Fruit fly (Drosophila melanogaster) whole organism, embryonic: ENCODE results near the gene CG9577.

Experiments
- CG10209 ChIP-seq: fragments of 200-800 bp; sonication (Bioruptor generic); optimal IDR thresholded peaks from 3 replicates; lab custom pipeline; 2017; ENCODE audit warnings: missing biosample characterization, mild to moderate bottlenecking, missing genetic modification characterization, missing genetic modification reagents
- CG10267 ChIP-seq: fragments of 200-800 bp; sonication (Bioruptor generic); optimal IDR thresholded peaks from 2 replicates; lab custom pipeline; 2018; ENCODE audit warnings: missing biosample characterization, mild to moderate bottlenecking, missing genetic modification characterization, moderate library complexity
- CG11398 ChIP-seq: fragments of 200-800 bp; sonication (Bioruptor generic); optimal IDR thresholded peaks from 2 replicates; lab custom pipeline; 2016; ENCODE audit warnings: missing biosample characterization, missing genetic modification characterization
- CG12942 ChIP-seq: fragments of 200-800 bp; sonication (Bioruptor generic); optimal IDR thresholded peaks from 3 replicates; lab custom pipeline; 2016; ENCODE audit warnings: missing biosample characterization, missing genetic modification characterization
- CG13287 ChIP-seq: fragments of 200-800 bp; sonication (Bioruptor generic); IDR thresholded peaks from 2 replicates; pipeline ENCODE4 v1.3.6; 2022; ENCODE audit warnings: missing biosample characterization, missing genetic modification characterization; ENCODE audit not compliant: partially characterized antibody
- CG13894 ChIP-seq: fragments of 200-800 bp; sonication (Bioruptor generic); optimal IDR thresholded peaks from 3 replicates; lab custom pipeline; 2018; ENCODE audit warnings: missing biosample characterization, mild to moderate bottlenecking, missing genetic modification characterization, moderate library complexity
- CG14667 ChIP-seq: fragments of 200-800 bp; sonication (Bioruptor generic); IDR thresholded peaks from 2 replicates; pipeline ENCODE4 v1.3.6; 2022; ENCODE audit warnings: missing biosample characterization, missing genetic modification characterization
- CG14860 ChIP-seq: fragments of 200-800 bp; sonication (Bioruptor generic); IDR thresholded peaks from 3 replicates; pipeline ENCODE4 v1.3.6; 2022; ENCODE audit warnings: missing biosample characterization, missing genetic modification characterization; ENCODE audit not compliant: partially characterized antibody
- CG17385 ChIP-seq: fragments of 200-800 bp; sonication (Bioruptor generic); optimal IDR thresholded peaks from 3 replicates; lab custom pipeline; 2018; ENCODE audit warnings: missing biosample characterization, mild to moderate bottlenecking, missing genetic modification characterization
- CG2129 ChIP-seq: fragments of 200-800 bp; sonication (Bioruptor generic); IDR thresholded peaks from 2 replicates; pipeline ENCODE4 v1.3.6; 2022; ENCODE audit warnings: missing biosample characterization, missing genetic modification characterization; ENCODE audit not compliant: partially characterized antibody
- CG30020 ChIP-seq: fragments of 200-800 bp; optimal IDR thresholded peaks from 2 replicates; lab custom pipeline; 2019; ENCODE audit warnings: missing biosample characterization, mild to moderate bottlenecking, missing genetic modification characterization, moderate library complexity
- CG3065 ChIP-seq: fragments of 200-800 bp; sonication (Bioruptor generic); optimal IDR thresholded peaks from 2 replicates; lab custom pipeline; 2016; ENCODE audit warnings: missing biosample characterization, missing genetic modification characterization
- CG32767 ChIP-seq: fragments of 200-800 bp; sonication (Bioruptor generic); IDR thresholded peaks from 2 replicates; pipeline ENCODE4 v1.3.6; 2022; ENCODE audit warnings: missing biosample characterization, missing genetic modification characterization
- CG3407 ChIP-seq: fragments of 200-800 bp; sonication (Bioruptor generic); optimal IDR thresholded peaks from 2 replicates; lab custom pipeline; 2018; ENCODE audit warnings: missing biosample characterization, mild to moderate bottlenecking, missing genetic modification characterization
- CG34224 ChIP-seq: fragments of 200-800 bp; sonication (Bioruptor generic); IDR thresholded peaks from 3 replicates; pipeline ENCODE4 v1.3.6; 2022; ENCODE audit warnings: missing biosample characterization, missing genetic modification characterization; ENCODE audit not compliant: partially characterized antibody
- CG4730 ChIP-seq: fragments of 200-800 bp; sonication (Bioruptor generic); IDR thresholded peaks from 2 replicates; pipeline ENCODE4 v1.3.6; 2022; ENCODE audit warnings: missing biosample characterization, missing genetic modification characterization
- CG6791 ChIP-seq: fragments of 200-800 bp; sonication (Bioruptor generic); IDR thresholded peaks from 3 replicates; pipeline ENCODE4 v1.3.6; 2022; ENCODE audit warnings: missing biosample characterization, missing genetic modification characterization; ENCODE audit not compliant: partially characterized antibody
- CG7556 ChIP-seq: fragments of 200-800 bp; sonication (Bioruptor generic); optimal IDR thresholded peaks from 2 replicates; lab custom pipeline; 2017; ENCODE audit warnings: missing biosample characterization, mild to moderate bottlenecking, missing genetic modification characterization
- CG8290 ChIP-seq, 3 experiments: fragments of 200-800 bp; sonication (Bioruptor generic); optimal IDR thresholded peaks; 2 replicates each; lab custom pipeline; 2016 to 2019; ENCODE audit warnings: missing biosample characterization in 3 of 3, missing genetic modification characterization in 3 of 3, mild to moderate bottlenecking in 2 of 3, moderate library complexity in 1 of 3
- Camta ChIP-seq: fragments of 200-800 bp; sonication (Bioruptor generic); optimal IDR thresholded peaks from 2 replicates; lab custom pipeline; 2016; ENCODE audit warnings: missing biosample characterization, missing genetic modification characterization
- Chrac-16 ChIP-seq: fragments of 200-800 bp; sonication (Bioruptor generic); optimal IDR thresholded peaks from 3 replicates; lab custom pipeline; 2016; ENCODE audit warnings: missing biosample characterization, missing genetic modification characterization
- Ets65A ChIP-seq: fragments of 200-800 bp; sonication (Bioruptor generic); peaks from one replicate; lab custom pipeline; 2016; ENCODE audit warnings: missing biosample characterization, missing genetic modification characterization
- HLH4C ChIP-seq: fragments of 200-800 bp; sonication (Bioruptor generic); IDR thresholded peaks from 3 replicates; pipeline ENCODE4 v1.3.6; 2022; ENCODE audit warnings: missing biosample characterization, missing genetic modification characterization; ENCODE audit not compliant: partially characterized antibody
- Nf-YA ChIP-seq: fragments of 200-800 bp; sonication (Bioruptor generic); IDR thresholded peaks from 2 replicates; pipeline ENCODE4 v1.3.6; 2022; ENCODE audit warnings: missing biosample characterization, missing genetic modification characterization
- Rfx ChIP-seq: fragments of 200-800 bp; sonication (Bioruptor generic); IDR thresholded peaks from 2 replicates; pipeline ENCODE4 v1.3.6; 2022; ENCODE audit warnings: missing biosample characterization, missing genetic modification characterization
- Rx ChIP-seq: fragments of 200-800 bp; sonication (Bioruptor generic); IDR thresholded peaks from 2 replicates; pipeline ENCODE4 v1.3.6; 2022; ENCODE audit warnings: missing biosample characterization, missing genetic modification characterization
- Scr ChIP-seq: fragments of 200-800 bp; sonication (Bioruptor generic); IDR thresholded peaks from 2 replicates; pipeline ENCODE4 v1.3.6; 2022; ENCODE audit warnings: missing biosample characterization, missing genetic modification characterization; ENCODE audit not compliant: partially characterized antibody
- Sry-δ ChIP-seq: fragments of 200-800 bp; sonication (Bioruptor generic); optimal IDR thresholded peaks from 2 replicates; lab custom pipeline; 2016; ENCODE audit warnings: missing biosample characterization, missing genetic modification characterization
- amos ChIP-seq: fragments of 200-800 bp; sonication (Bioruptor generic); IDR thresholded peaks from 2 replicates; pipeline ENCODE4 v1.3.6; 2022; ENCODE audit warnings: missing biosample characterization, missing genetic modification characterization; ENCODE audit not compliant: partially characterized antibody
- ato ChIP-seq: fragments of 200-800 bp; sonication (Bioruptor generic); IDR thresholded peaks from 2 replicates; pipeline ENCODE4 v1.3.6; 2022; ENCODE audit warnings: missing biosample characterization, missing genetic modification characterization; ENCODE audit not compliant: partially characterized antibody
- bbx ChIP-seq: fragments of 200-800 bp; sonication (Bioruptor generic); IDR thresholded peaks from 2 replicates; pipeline ENCODE4 v1.3.6; 2022; ENCODE audit warnings: missing biosample characterization, missing genetic modification characterization; ENCODE audit not compliant: partially characterized antibody
- chinmo ChIP-seq: fragments of 200-800 bp; sonication (Bioruptor generic); IDR thresholded peaks from 4 replicates; pipeline ENCODE4 v1.3.6; 2022; ENCODE audit warnings: missing biosample characterization, missing genetic modification characterization; ENCODE audit not compliant: partially characterized antibody
- dm ChIP-seq: fragments of 200-800 bp; sonication (Bioruptor generic); optimal IDR thresholded peaks from 3 replicates; lab custom pipeline; 2016; ENCODE audit warnings: missing biosample characterization, missing genetic modification characterization
- fd96Cb ChIP-seq: fragments of 200-800 bp; sonication (Bioruptor generic); optimal IDR thresholded peaks from 2 replicates; lab custom pipeline; 2018; ENCODE audit warnings: missing biosample characterization, mild to moderate bottlenecking, missing genetic modification characterization, moderate library complexity
- grn ChIP-seq: fragments of 200-800 bp; sonication (Bioruptor generic); optimal IDR thresholded peaks from 3 replicates; lab custom pipeline; 2017; ENCODE audit warnings: missing biosample characterization, missing genetic modification characterization
- inv ChIP-seq: fragments of 200-800 bp; sonication (Bioruptor generic); IDR thresholded peaks from 2 replicates; pipeline ENCODE4 v1.3.6; 2022; ENCODE audit warnings: missing biosample characterization, missing genetic modification characterization; ENCODE audit not compliant: partially characterized antibody
- nerfin-2 ChIP-seq: fragments of 200-800 bp; sonication (Bioruptor generic); IDR thresholded peaks from 2 replicates; pipeline ENCODE4 v1.3.6; 2022; ENCODE audit warnings: missing biosample characterization, missing genetic modification characterization; ENCODE audit not compliant: partially characterized antibody
- nmo ChIP-seq: fragments of 200-800 bp; sonication (Bioruptor generic); optimal IDR thresholded peaks from 2 replicates; lab custom pipeline; 2018; ENCODE audit warnings: missing biosample characterization, mild to moderate bottlenecking, missing genetic modification characterization, moderate library complexity
- otp ChIP-seq: fragments of 200-800 bp; sonication (Bioruptor generic); IDR thresholded peaks from 3 replicates; pipeline ENCODE4, ENCODE4 v1.3.6; 2022; ENCODE audit warnings: missing biosample characterization, missing genetic modification characterization
- pan ChIP-seq, 4 experiments: fragments of >200 bp in 3 of 4; fragments of 200-800 bp in 1 of 4; sonication (Bioruptor generic) in 1 of 4; optimal IDR thresholded peaks in 3 of 4; IDR thresholded peaks in 1 of 4; 2 replicates each; pipeline versions ENCODE4 v1.3.6 to Lab custom; 2017 to 2022; ENCODE audit warnings: missing biosample characterization in 2 of 4, missing genetic modification characterization in 2 of 4, mixed read lengths in 1 of 4
- pfk ChIP-seq: fragments of 200-800 bp; sonication (Bioruptor generic); optimal IDR thresholded peaks from 2 replicates; lab custom pipeline; 2018; ENCODE audit warnings: missing biosample characterization, mild to moderate bottlenecking, missing genetic modification characterization, moderate library complexity
- sna ChIP-seq: fragments of 200-800 bp; sonication (Bioruptor generic); IDR thresholded peaks from 2 replicates; pipeline ENCODE4 v1.3.6; 2022; ENCODE audit warnings: missing biosample characterization, missing genetic modification characterization; ENCODE audit not compliant: partially characterized antibody
- sob ChIP-seq: fragments of 200-800 bp; sonication (Bioruptor generic); IDR thresholded peaks from 2 replicates; pipeline ENCODE4 v1.3.6; 2022; ENCODE audit warnings: missing biosample characterization, missing genetic modification characterization
- stwl ChIP-seq: fragments of 200-800 bp; sonication (Bioruptor generic); optimal IDR thresholded peaks from 3 replicates; lab custom pipeline; 2018; ENCODE audit warnings: missing biosample characterization, mild to moderate bottlenecking, missing genetic modification characterization, moderate library complexity
- toy ChIP-seq: fragments of 200-800 bp; sonication (Bioruptor generic); IDR thresholded peaks from 2 replicates; pipeline ENCODE4 v1.3.6; 2022; ENCODE audit warnings: missing biosample characterization, missing genetic modification characterization
- trem ChIP-seq: fragments of 200-800 bp; optimal IDR thresholded peaks from 3 replicates; lab custom pipeline; 2019; ENCODE audit warnings: missing biosample characterization, mild to moderate bottlenecking, missing genetic modification characterization, moderate library complexity
- wor ChIP-seq: fragments of 200-800 bp; sonication (Bioruptor generic); IDR thresholded peaks from 2 replicates; pipeline ENCODE4 v1.3.6; 2022; ENCODE audit warnings: missing biosample characterization, missing genetic modification characterization
- zen ChIP-seq: fragments of 200-800 bp; sonication (Bioruptor generic); optimal IDR thresholded peaks from 3 replicates; lab custom pipeline; 2018; ENCODE audit warnings: missing biosample characterization, mild to moderate bottlenecking, missing genetic modification characterization, moderate library complexity

The CG9577 gene

dm6 chrX:20165773-20166412, 580 bp upstream of the CG9577 start, which contains the start of gene Phf7 (continued):
- TF ChIP-seq pfk (GFP tag; lab: Kevin White, UChicago), result peak; percentile 94
- TF ChIP-seq amos (GFP tag; lab: Robert Waterston, UW), result peak; percentile 86
- no peak for TF ChIP-seq Nf-YA
- no peak for TF ChIP-seq Rx (GFP tag; lab: Robert Waterston, UW)
- peak; percentile 77 for TF ChIP-seq bbx
- no peak for TF ChIP-seq CG10209 (GFP tag; lab: Kevin White, UChicago)
- TF ChIP-seq CG30020, result peak; percentile 98
- TF ChIP-seq CG8290 (GFP tag; optimal IDR thresholded peaks at IDR 0.05; lab: Kevin White, UChicago), result peak; percentile 11
- TF ChIP-seq CG8290 (tag; optimal IDR thresholded peaks at IDR 0.05; lab: Kevin White, UChicago), result peak in 1 of 2 experiments; percentile 49
- no peak for TF ChIP-seq CG17385
- TF ChIP-seq sob (GFP tag; lab: Robert Waterston, UW), result 0 out of 2 replicates have a peak, but pooled peaks have one; percentile 10
- no peak for TF ChIP-seq CG32767 (GFP tag; lab: Robert Waterston, UW)
- TF ChIP-seq CG34224 (GFP tag; lab: Robert Waterston, UW), result peak; percentile 47; the same call in 1 of the 3 replicates
- TF ChIP-seq CG11398 (GFP tag; lab: Kevin White, UChicago), result no peak
- no peak for TF ChIP-seq fd96Cb (tag; lab: Kevin White, UChicago)
- TF ChIP-seq zen (tag; lab: Kevin White, UChicago), result no peak
- peak; percentile 20 for TF ChIP-seq trem (tag; lab: Kevin White, UChicago)
- TF ChIP-seq Camta, result no peak
- peak; percentile 42; the same call in 1 of the 2 replicates for TF ChIP-seq CG14667 (GFP tag; lab: Robert Waterston, UW)
- peak; percentile 91 for TF ChIP-seq Ets65A (GFP tag; lab: Kevin White, UChicago)
- no peak for TF ChIP-seq toy (GFP tag; lab: Robert Waterston, UW)
- peak; percentile 34 for TF ChIP-seq nmo (GFP tag; lab: Kevin White, UChicago)
- TF ChIP-seq CG14860 (GFP tag; lab: Robert Waterston, UW), result peak; percentile 56; the same call in 2 of the 3 replicates
- no peak for TF ChIP-seq CG4730 (GFP tag; lab: Robert Waterston, UW)
- TF ChIP-seq CG2129 (GFP tag; lab: Robert Waterston, UW), result 0 out of 2 replicates have a peak, but pooled peaks have one; percentile 19
- TF ChIP-seq wor, result no peak
- no peak for TF ChIP-seq CG13894 (tag; lab: Kevin White, UChicago)
- peak; percentile 15; the same call in 1 of the 2 replicates for TF ChIP-seq Rfx
- peak; percentile 58 for TF ChIP-seq sna (GFP tag; lab: Robert Waterston, UW)
- no peak for TF ChIP-seq otp (GFP tag; lab: Robert Waterston, UW)
- TF ChIP-seq dm, result peak; percentile 20
- peak; percentile 65 for TF ChIP-seq HLH4C (GFP tag; lab: Robert Waterston, UW)
- peak; percentile 82 for TF ChIP-seq CG6791 (GFP tag; lab: Robert Waterston, UW)
- peak; percentile 77 for TF ChIP-seq CG13287
- peak; percentile 29 for TF ChIP-seq CG10267
- no peak for TF ChIP-seq Chrac-16 (GFP tag; lab: Kevin White, UChicago)

dm6 chrX:20169898-20170297, 3.4 kb downstream of the CG9577 start, which contains the start of the genes CG9581 and CG9578:
Gene CG9581, minus strand, starts transcription at chrX:20169981.
Gene CG9578, plus strand, starts transcription at chrX:20170222.
- TF ChIP-seq Scr (peak; percentile 87), CG3065 (GFP tag; lab: Kevin White, UChicago) (no peak), CG12942 (GFP tag; lab: Kevin White, UChicago) (no peak), inv (peak; percentile 63), grn (GFP tag; lab: Kevin White, UChicago) (no peak), CG7556 (no peak), Sry-δ (GFP tag; lab: Kevin White, UChicago) (peak; percentile 82), chinmo (GFP tag; lab: Robert Waterston, UW) (peak; percentile 78; the same call in 1 of the 4 replicates), nerfin-2 (peak; percentile 53), ato (GFP tag; lab: Robert Waterston, UW) (peak; percentile 53; the same call in 1 of the 2 replicates), pan (optimal IDR thresholded peaks at IDR 0.05; lab: Kevin White, UChicago) (no peak), pan (GFP tag; optimal IDR thresholded peaks at IDR 0.05 in 1 of 2, IDR thresholded peaks at IDR 0.05 in 1 of 2) (no peak), stwl (tag; lab: Kevin White, UChicago) (peak; percentile 44), CG3407 (no peak)
